Worm (Caenorhabditis elegans) whole organism, L4/young adult: ENCODE measurements around the gene F01D5.2.

Experiments
- W03F9.2 ChIP-seq: fragments of 150-350 bp; optimal IDR thresholded peaks from 2 replicates; lab custom pipeline; 2014; ENCODE audit warnings: missing biosample characterization, missing genetic modification characterization
- dao-5 ChIP-seq: sonication (generic microtip); optimal IDR thresholded peaks from 2 replicates; lab custom pipeline; 2016; ENCODE audit warnings: missing genotype, missing genetic modification characterization, moderate library complexity, missing compliant biosample characterization
- him-1 ChIP-seq: sonication (generic microtip); optimal IDR thresholded peaks from 2 replicates; lab custom pipeline; 2016; ENCODE audit warnings: missing genotype, missing genetic modification reagents, missing genetic modification characterization, missing compliant biosample characterization

DNA sequence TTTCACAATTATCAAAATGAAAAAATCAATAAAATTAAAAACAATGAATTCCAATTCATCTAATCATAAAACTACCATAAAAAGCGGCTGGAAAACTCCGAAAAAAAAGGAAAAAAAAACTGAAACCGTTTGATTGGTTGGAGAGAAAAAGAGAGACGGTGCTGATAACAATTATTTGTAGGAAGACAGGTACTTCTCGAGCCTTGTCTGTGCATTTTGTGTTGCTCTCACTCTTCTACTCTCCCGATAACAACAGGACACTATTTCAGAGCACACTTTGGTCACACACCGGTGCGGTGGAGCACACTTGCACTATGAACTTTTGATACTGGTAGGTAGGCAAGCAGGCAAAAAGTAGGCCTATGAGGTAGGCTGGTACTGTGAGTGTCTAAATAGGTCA, 42.3 kb downstream of the F01D5.2 start:
- TF ChIP-seq him-1 (tag; lab: Kevin White, UChicago) (no peak), W03F9.2 (no peak), dao-5 (tag; lab: Kevin White, UChicago) (no peak)
